Worm (Caenorhabditis elegans) whole organism, late embryonic: ENCODE data around the gene fbxc-40.
"Not testable (repeated sequence)": the region's sequence is repeated elsewhere in the genome, so short reads cannot be mapped to it uniquely, and the experiment has no call there.

Source experiments
- C08G9.2 ChIP-seq: sonication (generic microtip); optimal IDR thresholded peaks from 2 replicates; lab custom pipeline; 2016; ENCODE audit warnings: mild to moderate bottlenecking, missing genetic modification characterization, moderate library complexity, missing compliant biosample characterization
- T23F11.4 ChIP-seq: fragments of 200-800 bp; sonication (Bioruptor generic); optimal IDR thresholded peaks from 2 replicates; lab custom pipeline; 2018; ENCODE audit warnings: mild to moderate bottlenecking, missing genetic modification characterization, missing compliant biosample characterization
- ahr-1 ChIP-seq: sonication (generic microtip); optimal IDR thresholded peaks from 2 replicates; lab custom pipeline; 2016; ENCODE audit warnings: missing genetic modification characterization, missing compliant biosample characterization
- ama-1 ChIP-seq: fragments of 150-350 bp; optimal IDR thresholded peaks from 2 replicates; lab custom pipeline; 2014
- ceh-14 ChIP-seq: sonication (generic microtip); optimal IDR thresholded peaks from 2 replicates; lab custom pipeline; 2016; ENCODE audit warnings: missing genotype, missing genetic modification characterization, missing compliant biosample characterization
- ceh-24 ChIP-seq: sonication (generic microtip); optimal IDR thresholded peaks from 2 replicates; lab custom pipeline; 2016; ENCODE audit warnings: mild to moderate bottlenecking, missing genetic modification characterization, missing compliant biosample characterization
- ceh-30 ChIP-seq: fragments of 150-350 bp; optimal IDR thresholded peaks from 2 replicates; lab custom pipeline; 2014; ENCODE audit warnings: missing biosample characterization, missing genetic modification characterization
- ceh-31 ChIP-seq: sonication (generic microtip); optimal IDR thresholded peaks from 2 replicates; lab custom pipeline; 2016; ENCODE audit warnings: missing genetic modification characterization, missing compliant biosample characterization
- ceh-45 ChIP-seq: fragments of 200-800 bp; sonication (Bioruptor generic); IDR thresholded peaks from 2 replicates; pipeline ENCODE4 v1.3.6; 2022; ENCODE audit warnings: missing genetic modification reagents, missing genetic modification characterization, missing compliant biosample characterization
- ceh-48 ChIP-seq: sonication (generic microtip); optimal IDR thresholded peaks from 2 replicates; lab custom pipeline; 2016; ENCODE audit warnings: missing genetic modification characterization, inconsistent platforms, missing compliant biosample characterization
- ceh-6 ChIP-seq: fragments of 200-800 bp; sonication (Bioruptor generic); optimal IDR thresholded peaks from 2 replicates; lab custom pipeline; 2018; ENCODE audit warnings: mild to moderate bottlenecking, missing genetic modification characterization, missing compliant biosample characterization
- ceh-9 ChIP-seq: sonication (generic microtip); optimal IDR thresholded peaks from 2 replicates; lab custom pipeline; 2016; ENCODE audit warnings: mild to moderate bottlenecking, missing genetic modification characterization, inconsistent platforms, missing compliant biosample characterization
- dve-1 ChIP-seq: sonication (generic microtip); optimal IDR thresholded peaks from 2 replicates; lab custom pipeline; 2017; ENCODE audit warnings: antibody characterized with exemption, mild to moderate bottlenecking, missing genetic modification characterization, missing compliant biosample characterization
- elt-4 ChIP-seq: sonication (generic microtip); optimal IDR thresholded peaks from 2 replicates; lab custom pipeline; 2016; ENCODE audit warnings: missing genetic modification characterization, missing compliant biosample characterization
- fax-1 ChIP-seq: sonication (generic microtip); optimal IDR thresholded peaks from 2 replicates; lab custom pipeline; 2016; ENCODE audit warnings: missing genotype, missing genetic modification characterization, missing compliant biosample characterization
- fkh-10 ChIP-seq: fragments of 150-350 bp; optimal IDR thresholded peaks from 2 replicates; lab custom pipeline; 2014; ENCODE audit warnings: missing biosample characterization, missing genetic modification reagents, missing genetic modification characterization
- fkh-6 ChIP-seq: sonication (generic microtip); optimal IDR thresholded peaks from 2 replicates; lab custom pipeline; 2016; ENCODE audit warnings: missing genetic modification characterization, missing compliant biosample characterization
- gmeb-2 ChIP-seq: sonication (generic microtip); optimal IDR thresholded peaks from 2 replicates; lab custom pipeline; 2016; ENCODE audit warnings: missing genetic modification characterization, inconsistent platforms, missing compliant biosample characterization
- lin-11 ChIP-seq: fragments of 200-800 bp; sonication (Bioruptor generic); optimal IDR thresholded peaks from 2 replicates; lab custom pipeline; 2018; ENCODE audit warnings: mild to moderate bottlenecking, missing genetic modification characterization, missing compliant biosample characterization
- madf-2 ChIP-seq: sonication (generic microtip); optimal IDR thresholded peaks from 2 replicates; lab custom pipeline; 2017; ENCODE audit warnings: missing genetic modification characterization, missing compliant biosample characterization
- npax-4 ChIP-seq: sonication (generic microtip); optimal IDR thresholded peaks from 2 replicates; lab custom pipeline; 2016; ENCODE audit warnings: missing genetic modification characterization, missing compliant biosample characterization
- pag-3 ChIP-seq: sonication (generic microtip); optimal IDR thresholded peaks from 2 replicates; lab custom pipeline; 2016; ENCODE audit warnings: missing compliant biosample characterization, missing genetic modification characterization, borderline replicate concordance
- pat-9 ChIP-seq: fragments of 200-800 bp; sonication (Bioruptor generic); optimal IDR thresholded peaks from 2 replicates; lab custom pipeline; 2018; ENCODE audit warnings: mild to moderate bottlenecking, missing genetic modification characterization, moderate library complexity, missing compliant biosample characterization
- pax-1 ChIP-seq: fragments of 150-350 bp; optimal IDR thresholded peaks from 2 replicates; lab custom pipeline; 2014; ENCODE audit warnings: missing biosample characterization, missing genetic modification characterization
- pha-2 ChIP-seq: sonication (generic microtip); optimal IDR thresholded peaks from 2 replicates; lab custom pipeline; 2017; ENCODE audit warnings: mild to moderate bottlenecking, missing genetic modification characterization, missing compliant biosample characterization
- ref-2 ChIP-seq: sonication (generic microtip); optimal IDR thresholded peaks from 2 replicates; lab custom pipeline; 2016; ENCODE audit warnings: missing genetic modification characterization, missing compliant biosample characterization
- rnt-1 ChIP-seq: sonication (generic microtip); optimal IDR thresholded peaks from 2 replicates; lab custom pipeline; 2016; ENCODE audit warnings: missing genetic modification characterization, missing compliant biosample characterization
- sox-2 ChIP-seq: fragments of 200-800 bp; sonication (Bioruptor generic); IDR thresholded peaks from 2 replicates; pipeline ENCODE4 v1.3.6; 2022; ENCODE audit warnings: missing genetic modification reagents, missing genetic modification characterization, missing compliant biosample characterization
- syd-9 ChIP-seq: sonication (generic microtip); optimal IDR thresholded peaks from 2 replicates; lab custom pipeline; 2016; ENCODE audit warnings: mild to moderate bottlenecking, missing genetic modification characterization, moderate library complexity, missing compliant biosample characterization
- ttx-3 ChIP-seq: sonication (generic microtip); optimal IDR thresholded peaks from 2 replicates; lab custom pipeline; 2016; ENCODE audit warnings: missing genetic modification reagents, missing genetic modification characterization, missing compliant biosample characterization
- unc-3 ChIP-seq, 2 experiments: fragments of 200-800 bp in 1 of 2; sonication (Bioruptor generic) in 1 of 2; sonication (generic microtip) in 1 of 2; conservative IDR thresholded peaks in 1 of 2; optimal IDR thresholded peaks in 1 of 2; 2 replicates each; pipeline versions ENCODE4 v1.3.6 to Lab custom; 2016 to 2022; ENCODE audit warnings: missing compliant biosample characterization in 2 of 2, missing genetic modification characterization in 2 of 2, missing genetic modification reagents in 1 of 2
- unc-86 ChIP-seq: sonication (generic microtip); optimal IDR thresholded peaks from 2 replicates; lab custom pipeline; 2016; ENCODE audit warnings: missing genetic modification characterization, missing compliant biosample characterization
- ztf-16 ChIP-seq: sonication (generic microtip); optimal IDR thresholded peaks from 2 replicates; lab custom pipeline; 2017; ENCODE audit warnings: missing genetic modification characterization, missing compliant biosample characterization

The fbxc-40 gene

DNA sequence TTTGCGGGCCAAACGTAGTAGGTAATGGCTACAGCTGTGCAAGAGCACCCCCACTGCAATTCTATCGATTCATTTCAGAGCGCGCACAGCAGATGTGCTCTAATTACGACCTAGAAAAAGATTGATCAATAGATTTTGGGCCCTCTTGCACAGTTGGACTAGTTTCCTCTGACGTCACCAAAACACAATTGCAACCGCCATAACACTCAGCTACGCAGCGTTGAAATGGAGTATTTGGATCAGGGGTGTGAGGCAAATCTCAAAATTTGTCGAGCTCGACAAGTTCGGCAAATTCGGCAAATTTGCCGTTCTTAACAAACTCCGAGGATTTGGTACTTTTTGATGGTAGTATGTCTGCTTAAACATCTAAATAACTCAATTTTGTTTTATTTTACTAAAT lies 18.8 kb upstream of the fbxc-40 start, which contains the start of gene fbxc-18:
Gene fbxc-18, minus strand, starts transcription at position 101 of the 400 bp plus-strand sequence.
- TF ChIP-seq npax-4 (tag; lab: Kevin White, UChicago); ceh-30; gmeb-2 (tag; lab: Kevin White, UChicago): not testable (repeated sequence)
- TF ChIP-seq, all 69 proteins: peak for 0; not testable (repeated sequence) for 69

DNA sequence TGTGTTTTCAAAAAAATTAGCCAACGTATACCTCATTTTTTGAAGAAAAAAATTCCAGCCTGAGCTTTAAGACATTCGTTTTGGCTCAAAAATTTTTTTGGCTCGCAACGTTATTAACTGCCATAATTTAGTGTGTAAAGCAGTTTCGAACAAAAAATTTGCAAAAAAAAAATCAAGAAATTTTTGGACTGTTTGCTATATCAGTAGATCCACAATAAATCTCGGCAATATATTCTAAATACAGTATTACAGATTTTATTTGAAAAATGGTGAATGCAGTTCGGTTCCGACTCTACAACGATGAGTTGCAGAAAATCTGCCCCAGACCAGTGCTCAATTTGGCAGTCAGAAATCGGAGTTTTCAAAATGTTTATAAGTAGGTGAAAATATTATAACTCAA lies 17.7 kb upstream of the fbxc-40 start, which contains the start of gene C32B5.6:
Gene C32B5.6, plus strand, starts transcription at position 301 of the 400 bp plus-strand sequence.
- TF ChIP-seq pat-9 (tag; lab: Kevin White, UChicago); fkh-10; elt-4 (tag; lab: Kevin White, UChicago): not testable (repeated sequence)

DNA sequence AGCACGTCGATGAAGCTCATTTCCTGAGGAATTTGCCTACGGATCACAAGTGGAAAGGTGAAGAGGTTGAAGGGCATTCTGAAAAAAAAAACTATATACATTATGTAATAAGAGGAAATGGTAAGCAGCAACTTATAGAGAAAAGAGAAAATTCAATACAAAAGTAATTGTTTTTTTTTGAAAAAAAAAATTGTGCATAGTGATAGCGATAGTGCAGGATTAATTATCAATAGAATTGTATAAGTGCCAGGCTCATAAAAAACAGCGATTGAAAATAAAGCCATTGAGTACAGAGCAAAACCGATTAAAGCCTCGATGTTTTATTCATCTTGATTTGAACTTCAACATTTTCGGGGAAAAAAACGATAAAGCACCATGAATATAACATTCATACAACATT lies 13.0 kb upstream of the fbxc-40 start, which contains the start of gene C32B5.15:
Gene C32B5.15, minus strand, starts transcription at position 101 of the 400 bp plus-strand sequence.
- TF ChIP-seq fkh-6 (no peak), sox-2 (GFP tag; lab: Robert Waterston, UW) (no peak), ceh-48 (tag; lab: Kevin White, UChicago) (no peak), pag-3 (tag; lab: Kevin White, UChicago) (no peak)
- TF ChIP-seq, all 69 proteins: peak for 0

DNA sequence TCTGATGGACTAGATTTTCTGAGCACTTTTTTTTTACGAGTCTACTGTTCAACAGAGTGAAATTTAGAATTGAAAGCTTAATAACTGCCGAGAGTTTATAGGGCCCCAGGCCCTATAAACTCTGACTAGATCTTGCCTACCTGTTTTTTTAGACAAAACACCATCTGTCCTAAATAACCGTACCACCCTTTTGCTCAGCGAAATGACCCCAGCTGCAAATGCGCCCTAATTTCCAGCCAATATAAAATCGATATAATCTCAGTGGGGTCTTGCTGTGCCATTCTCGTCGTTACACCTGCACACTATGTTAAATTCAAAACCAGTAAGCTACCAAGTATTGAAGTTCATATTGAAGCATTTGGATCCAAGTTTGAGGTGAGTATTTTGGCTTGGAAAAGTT lies 11.8 kb upstream of the fbxc-40 start, which contains the start of gene fbxc-14:
Gene fbxc-14, plus strand, starts transcription at position 301 of the 400 bp plus-strand sequence.
- TF ChIP-seq dve-1 (tag; lab: Kevin White, UChicago) (no peak), ceh-24 (tag; lab: Kevin White, UChicago) (no peak), ceh-45 (GFP tag; lab: Robert Waterston, UW) (no peak), ceh-6 (GFP tag; lab: Kevin White, UChicago) (no peak), ahr-1 (tag; lab: Kevin White, UChicago) (no peak), ztf-16 (tag; lab: Kevin White, UChicago) (no peak), ama-1 (lab: Kevin White, UChicago) (no peak)

DNA sequence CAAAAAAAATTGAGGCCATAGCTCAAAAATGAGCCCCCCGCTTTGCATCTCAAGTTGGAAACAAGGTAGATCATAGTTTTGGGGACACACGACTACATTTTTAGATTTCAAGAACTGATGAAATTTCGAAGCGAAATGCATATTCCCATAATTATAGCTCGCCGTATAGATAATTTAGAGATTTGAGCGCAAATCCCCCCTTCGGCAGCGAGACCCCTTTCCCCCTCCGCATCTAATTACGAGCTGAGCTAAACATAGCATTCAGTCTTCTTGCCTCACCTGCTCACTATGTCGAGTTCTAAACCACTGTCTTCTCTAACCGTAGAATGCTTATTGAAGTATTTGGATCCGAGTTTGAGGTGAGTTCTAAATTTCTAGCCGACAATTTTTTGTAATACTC lies 6.7 kb upstream of the fbxc-40 start, which contains the start of the genes fbxc-17 and fbxc-15:
Gene fbxc-17, minus strand, starts transcription at position 101 of the 400 bp plus-strand sequence.
Gene fbxc-15, plus strand, starts transcription at position 289 of the 400 bp plus-strand sequence.
- no peak for TF ChIP-seq pha-2 (tag; lab: Kevin White, UChicago)
- no peak for TF ChIP-seq unc-86 (tag; lab: Kevin White, UChicago)
- TF ChIP-seq ceh-30 = no peak
- no peak for TF ChIP-seq ceh-9 (tag; lab: Kevin White, UChicago)
- no peak for TF ChIP-seq fax-1 (tag; lab: Kevin White, UChicago)
- no peak for TF ChIP-seq pax-1 (tag; lab: Kevin White, UChicago)
- no peak for TF ChIP-seq madf-2
- TF ChIP-seq dve-1 (tag; lab: Kevin White, UChicago) = no peak
- TF ChIP-seq lin-11 = no peak
- no peak for TF ChIP-seq C08G9.2 (tag; lab: Kevin White, UChicago)
- no peak for TF ChIP-seq ceh-31
- no peak for TF ChIP-seq ceh-14 (tag; lab: Kevin White, UChicago)
- TF ChIP-seq unc-3 (GFP tag; conservative IDR thresholded peaks at IDR 0.05; lab: Robert Waterston, UW) = no peak
- TF ChIP-seq unc-3 (tag; optimal IDR thresholded peaks at IDR 0.05; lab: Kevin White, UChicago) = no peak
- TF ChIP-seq ztf-16 (tag; lab: Kevin White, UChicago) = no peak
- no peak for TF ChIP-seq ceh-6 (GFP tag; lab: Kevin White, UChicago)
- TF ChIP-seq ref-2 (tag; lab: Kevin White, UChicago) = no peak
- TF ChIP-seq ttx-3 = no peak
- no peak for TF ChIP-seq T23F11.4 (GFP tag; lab: Kevin White, UChicago)
- TF ChIP-seq syd-9 (tag; lab: Kevin White, UChicago) = no peak
- TF ChIP-seq rnt-1 = no peak
